Fruit fly (Drosophila melanogaster) whole organism, embryonic: ENCODE results near the gene AP-1mu.

Experiments used
- BEAF-32 ChIP-seq: fragments of 200-800 bp; sonication (Bioruptor generic); optimal IDR thresholded peaks from 3 replicates; lab custom pipeline; 2017; ENCODE audit warnings: missing biosample characterization, missing genetic modification characterization, mild to moderate bottlenecking, moderate library complexity, missing genetic modification reagents
- CG11398 ChIP-seq: fragments of 200-800 bp; sonication (Bioruptor generic); optimal IDR thresholded peaks from 2 replicates; lab custom pipeline; 2016; ENCODE audit warnings: missing biosample characterization, missing genetic modification characterization
- CG12659 ChIP-seq: fragments of 200-800 bp; sonication (Bioruptor generic); optimal IDR thresholded peaks from 3 replicates; lab custom pipeline; 2017; ENCODE audit warnings: mild to moderate bottlenecking, missing biosample characterization, missing genetic modification reagents, missing genetic modification characterization
- CG12769 ChIP-seq: fragments of 200-800 bp; sonication (Bioruptor generic); optimal IDR thresholded peaks from 2 replicates; lab custom pipeline; 2019; ENCODE audit warnings: missing biosample characterization, mild to moderate bottlenecking, missing genetic modification characterization, moderate library complexity
- CG14050 ChIP-seq: fragments of 200-800 bp; sonication (Bioruptor generic); IDR thresholded peaks from 3 replicates; pipeline ENCODE4 v1.3.6; 2022; ENCODE audit warnings: missing biosample characterization, missing genetic modification characterization
- CG15011 ChIP-seq: fragments of 200-800 bp; sonication (Bioruptor generic); optimal IDR thresholded peaks from 3 replicates; lab custom pipeline; 2018; ENCODE audit warnings: missing biosample characterization, mild to moderate bottlenecking, missing genetic modification characterization
- CG15479 ChIP-seq: fragments of 200-800 bp; sonication (Bioruptor generic); optimal IDR thresholded peaks from 3 replicates; lab custom pipeline; 2019; ENCODE audit warnings: missing biosample characterization, mild to moderate bottlenecking, missing genetic modification characterization, moderate library complexity
- CG17186 ChIP-seq: fragments of 200-800 bp; sonication (Bioruptor generic); optimal IDR thresholded peaks from 3 replicates; lab custom pipeline; 2017; ENCODE audit warnings: missing biosample characterization, missing genetic modification reagents, missing genetic modification characterization
- CG2202 ChIP-seq: fragments of 200-800 bp; sonication (Bioruptor generic); optimal IDR thresholded peaks from 2 replicates; lab custom pipeline; 2018; ENCODE audit warnings: missing biosample characterization, mild to moderate bottlenecking, missing genetic modification characterization
- CG3281 ChIP-seq: fragments of 200-800 bp; sonication (Bioruptor generic); optimal IDR thresholded peaks from 3 replicates; lab custom pipeline; 2017; ENCODE audit warnings: missing biosample characterization, mild to moderate bottlenecking, missing genetic modification characterization
- CG33557 ChIP-seq: fragments of 200-800 bp; sonication (Bioruptor generic); optimal IDR thresholded peaks from 2 replicates; lab custom pipeline; 2019; ENCODE audit warnings: missing biosample characterization, mild to moderate bottlenecking, missing genetic modification characterization, moderate library complexity
- CG3407 ChIP-seq: fragments of 200-800 bp; sonication (Bioruptor generic); optimal IDR thresholded peaks from 2 replicates; lab custom pipeline; 2018; ENCODE audit warnings: missing biosample characterization, mild to moderate bottlenecking, missing genetic modification characterization
- CG34224 ChIP-seq: fragments of 200-800 bp; sonication (Bioruptor generic); IDR thresholded peaks from 3 replicates; pipeline ENCODE4 v1.3.6; 2022; ENCODE audit warnings: missing biosample characterization, missing genetic modification characterization; ENCODE audit not compliant: partially characterized antibody
- CG4328 ChIP-seq: fragments of 200-800 bp; sonication (Bioruptor generic); optimal IDR thresholded peaks from 3 replicates; lab custom pipeline; 2017; ENCODE audit warnings: missing biosample characterization, missing genetic modification reagents, missing genetic modification characterization
- CG5180 ChIP-seq: fragments of 200-800 bp; sonication (Bioruptor generic); optimal IDR thresholded peaks from 3 replicates; lab custom pipeline; 2017; ENCODE audit warnings: missing biosample characterization, missing genetic modification characterization, mild to moderate bottlenecking, moderate library complexity, missing genetic modification reagents
- CG6654 ChIP-seq: fragments of 200-800 bp; sonication (Bioruptor generic); optimal IDR thresholded peaks from 2 replicates; lab custom pipeline; 2017; ENCODE audit warnings: missing biosample characterization, mild to moderate bottlenecking, missing genetic modification characterization
- CG7357 ChIP-seq: fragments of 200-800 bp; sonication (Bioruptor generic); IDR thresholded peaks from 3 replicates; pipeline ENCODE4 v1.3.6; 2022; ENCODE audit warnings: missing biosample characterization, missing genetic modification characterization
- CG7786 ChIP-seq: fragments of 200-800 bp; sonication (Bioruptor generic); optimal IDR thresholded peaks from 2 replicates; lab custom pipeline; 2016; ENCODE audit warnings: missing biosample characterization, missing genetic modification characterization
- CG8944 ChIP-seq: fragments of 200-800 bp; sonication (Bioruptor generic); optimal IDR thresholded peaks from 3 replicates; lab custom pipeline; 2016; ENCODE audit warnings: missing biosample characterization, missing genetic modification characterization
- CoRest ChIP-seq: fragments of 200-800 bp; sonication (Bioruptor generic); optimal IDR thresholded peaks from 3 replicates; lab custom pipeline; 2018; ENCODE audit warnings: missing biosample characterization, mild to moderate bottlenecking, missing genetic modification characterization, moderate library complexity
- Dek ChIP-seq: fragments of 200-800 bp; sonication (Bioruptor generic); optimal IDR thresholded peaks from 3 replicates; lab custom pipeline; 2019; ENCODE audit warnings: missing biosample characterization, mild to moderate bottlenecking, missing genetic modification characterization, moderate library complexity
- Hey ChIP-seq: fragments of 200-800 bp; sonication (Bioruptor generic); optimal IDR thresholded peaks from 3 replicates; lab custom pipeline; 2018; ENCODE audit warnings: missing biosample characterization, mild to moderate bottlenecking, missing genetic modification characterization
- Hmr ChIP-seq: fragments of 200-800 bp; sonication (Bioruptor generic); optimal IDR thresholded peaks from 3 replicates; lab custom pipeline; 2017; ENCODE audit warnings: mild to moderate bottlenecking, missing biosample characterization, missing genetic modification reagents, missing genetic modification characterization
- Mes4 ChIP-seq: fragments of 200-800 bp; sonication (Bioruptor generic); optimal IDR thresholded peaks from 2 replicates; lab custom pipeline; 2016; ENCODE audit warnings: missing biosample characterization, missing genetic modification characterization
- NC2β ChIP-seq: fragments of 200-800 bp; sonication (Bioruptor generic); optimal IDR thresholded peaks from 2 replicates; lab custom pipeline; 2016; ENCODE audit warnings: missing biosample characterization, missing genetic modification characterization
- Optix ChIP-seq: fragments of 200-800 bp; sonication (Bioruptor generic); IDR thresholded peaks from 3 replicates; pipeline ENCODE4 v1.3.6; 2022; ENCODE audit warnings: missing biosample characterization, missing genetic modification characterization
- Sox100B ChIP-seq: fragments of 200-800 bp; sonication (Bioruptor generic); optimal IDR thresholded peaks from 3 replicates; lab custom pipeline; 2018; ENCODE audit warnings: missing biosample characterization, mild to moderate bottlenecking, missing genetic modification characterization
- Stat92E ChIP-seq, 3 experiments: fragments of >200 bp in 2 of 3; fragments of 200-800 bp in 1 of 3; sonication (Bioruptor generic) in 1 of 3; optimal IDR thresholded peaks; 2 replicates each; lab custom pipeline; 2017 to 2019; ENCODE audit warnings: missing biosample characterization in 3 of 3, missing genetic modification characterization in 3 of 3, mild to moderate bottlenecking in 1 of 3, moderate library complexity in 1 of 3
- ara ChIP-seq: fragments of 200-800 bp; sonication (Bioruptor generic); IDR thresholded peaks from 2 replicates; pipeline ENCODE4 v1.3.6; 2022; ENCODE audit warnings: missing biosample characterization, missing genetic modification characterization
- ase ChIP-seq: fragments of 200-800 bp; sonication (Bioruptor generic); IDR thresholded peaks from 3 replicates; pipeline ENCODE4 v1.3.6; 2022; ENCODE audit warnings: missing biosample characterization, missing genetic modification characterization
- ato ChIP-seq: fragments of 200-800 bp; sonication (Bioruptor generic); IDR thresholded peaks from 2 replicates; pipeline ENCODE4 v1.3.6; 2022; ENCODE audit warnings: missing biosample characterization, missing genetic modification characterization; ENCODE audit not compliant: partially characterized antibody
- az2 ChIP-seq: fragments of 200-800 bp; sonication (Bioruptor generic); optimal IDR thresholded peaks from 3 replicates; lab custom pipeline; 2016; ENCODE audit warnings: missing biosample characterization, missing genetic modification characterization
- caup ChIP-seq: fragments of 200-800 bp; sonication (Bioruptor generic); optimal IDR thresholded peaks from 3 replicates; lab custom pipeline; 2017; ENCODE audit warnings: missing biosample characterization, mild to moderate bottlenecking, missing genetic modification characterization, moderate library complexity; ENCODE audit not compliant: severe bottlenecking
- ci ChIP-seq: fragments of 200-800 bp; sonication (Bioruptor generic); IDR thresholded peaks from 3 replicates; pipeline ENCODE4 v1.3.6; 2022; ENCODE audit warnings: missing biosample characterization, missing genetic modification characterization
- corto ChIP-seq: fragments of 200-800 bp; sonication (Bioruptor generic); optimal IDR thresholded peaks from 2 replicates; lab custom pipeline; 2016; ENCODE audit warnings: missing biosample characterization, mild to moderate bottlenecking, missing genetic modification characterization, moderate library complexity
- gro ChIP-seq: fragments of 200-800 bp; sonication (Bioruptor generic); optimal IDR thresholded peaks from 2 replicates; lab custom pipeline; 2016; ENCODE audit warnings: missing biosample characterization, missing genetic modification characterization
- ham ChIP-seq: fragments of 200-800 bp; sonication (Bioruptor generic); IDR thresholded peaks from 2 replicates; pipeline ENCODE4 v1.3.6; 2022; ENCODE audit warnings: missing biosample characterization, missing genetic modification characterization
- jumu ChIP-seq: fragments of 200-800 bp; sonication (Bioruptor generic); optimal IDR thresholded peaks from 3 replicates; lab custom pipeline; 2016; ENCODE audit warnings: missing biosample characterization, missing genetic modification characterization
- nau ChIP-seq: fragments of 200-800 bp; sonication (Bioruptor generic); optimal IDR thresholded peaks from 3 replicates; lab custom pipeline; 2017; ENCODE audit warnings: missing biosample characterization, mild to moderate bottlenecking, missing genetic modification characterization, missing genetic modification reagents
- p53 ChIP-seq: fragments of 200-800 bp; sonication (Bioruptor generic); optimal IDR thresholded peaks from 2 replicates; lab custom pipeline; 2016; ENCODE audit warnings: missing biosample characterization, missing genetic modification characterization
- pita ChIP-seq: fragments of 200-800 bp; sonication (Bioruptor generic); optimal IDR thresholded peaks from 2 replicates; lab custom pipeline; 2017; ENCODE audit warnings: missing biosample characterization, mild to moderate bottlenecking, missing genetic modification characterization
- scrt ChIP-seq: fragments of 200-800 bp; sonication (Bioruptor generic); optimal IDR thresholded peaks from 2 replicates; lab custom pipeline; 2018; ENCODE audit warnings: missing biosample characterization, mild to moderate bottlenecking, missing genetic modification characterization, moderate library complexity
- shn ChIP-seq: fragments of 200-800 bp; sonication (Bioruptor generic); optimal IDR thresholded peaks from 3 replicates; lab custom pipeline; 2016; ENCODE audit warnings: missing biosample characterization, missing genetic modification characterization
- sqz ChIP-seq: fragments of 200-800 bp; sonication (Bioruptor generic); optimal IDR thresholded peaks from 3 replicates; lab custom pipeline; 2018; ENCODE audit warnings: missing biosample characterization, mild to moderate bottlenecking, missing genetic modification characterization
- tna ChIP-seq: fragments of 200-800 bp; sonication (Bioruptor generic); IDR thresholded peaks from 2 replicates; pipeline ENCODE4 v1.3.6; 2022; ENCODE audit warnings: missing biosample characterization, missing genetic modification characterization; ENCODE audit not compliant: partially characterized antibody
- unpg ChIP-seq: fragments of 200-800 bp; sonication (Bioruptor generic); optimal IDR thresholded peaks from 3 replicates; lab custom pipeline; 2018; ENCODE audit warnings: missing biosample characterization, mild to moderate bottlenecking, missing genetic modification characterization, moderate library complexity
- vfl ChIP-seq: fragments of 200-800 bp; sonication (Bioruptor generic); optimal IDR thresholded peaks from 2 replicates; lab custom pipeline; 2016; ENCODE audit warnings: missing biosample characterization, missing genetic modification characterization

The AP-1mu gene

DNA sequence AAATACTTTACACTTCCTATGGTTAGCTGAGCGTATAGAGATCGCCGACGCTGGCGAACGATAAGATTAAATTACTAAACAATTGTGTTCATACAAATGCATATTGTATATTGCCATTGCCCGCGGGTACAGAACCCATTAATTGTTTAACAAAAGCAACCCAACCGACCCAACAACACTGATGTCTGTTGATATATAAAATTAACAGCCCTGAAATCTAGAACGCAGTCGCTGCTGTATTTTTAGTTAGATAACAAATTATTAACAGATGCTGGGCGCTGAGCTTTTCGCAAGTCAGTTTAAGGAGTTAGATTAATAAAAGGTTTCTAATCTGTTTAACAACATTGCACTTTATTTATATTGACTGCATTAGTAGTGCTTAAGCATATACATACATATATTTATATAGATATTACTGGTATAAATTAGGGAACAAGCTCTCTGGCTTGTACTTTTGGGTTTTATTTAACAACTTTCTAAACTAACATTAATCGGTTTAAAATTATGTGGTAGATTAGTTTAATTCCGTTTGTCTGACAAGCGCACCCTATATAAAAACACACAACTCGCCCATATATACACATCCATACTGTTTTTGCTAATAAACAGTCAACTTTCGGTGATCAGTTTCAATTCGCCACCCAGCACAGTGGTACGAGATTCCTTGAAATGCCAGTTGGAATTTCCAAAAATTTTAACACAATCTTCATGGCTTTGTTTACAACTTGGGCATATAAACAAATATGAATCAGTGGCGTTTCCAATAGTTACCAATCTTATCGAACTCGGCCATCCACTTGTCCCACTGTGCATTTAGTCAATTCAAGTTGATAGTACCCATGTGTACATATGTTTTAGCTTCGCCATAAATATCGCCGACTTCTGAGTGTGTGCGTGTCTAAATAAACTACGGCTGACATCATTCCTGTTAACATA, 31.1 kb downstream of the AP-1mu start (continued):
- peak; percentile 86 for TF ChIP-seq vfl (GFP tag; lab: Kevin White, UChicago)
- TF ChIP-seq Optix = peak; percentile 74
- no peak for TF ChIP-seq pita (GFP tag; lab: Kevin White, UChicago)
- no peak for TF ChIP-seq CG33557 (GFP tag; lab: Kevin White, UChicago)
- peak; percentile 94 for TF ChIP-seq CG12769 (tag; lab: Kevin White, UChicago)
- TF ChIP-seq az2 (GFP tag; lab: Kevin White, UChicago) = peak; percentile 74
- peak; percentile 94 for TF ChIP-seq caup (GFP tag; lab: Kevin White, UChicago)
- TF ChIP-seq CG4328 (GFP tag; lab: Kevin White, UChicago) = peak; percentile 76
- peak; percentile 66 for TF ChIP-seq Hey (tag; lab: Kevin White, UChicago)
- peak; percentile 67 for TF ChIP-seq CG11398 (GFP tag; lab: Kevin White, UChicago)
- peak; percentile 87 for TF ChIP-seq scrt (GFP tag; lab: Kevin White, UChicago)
- peak; percentile 87 for TF ChIP-seq CG7786
- no peak for TF ChIP-seq CoRest (tag; lab: Kevin White, UChicago)
- TF ChIP-seq CG12659 (GFP tag; lab: Kevin White, UChicago) = peak; percentile 79
- peak; percentile 85 for TF ChIP-seq ase
- peak; percentile 16 for TF ChIP-seq CG2202
- peak; percentile 83 for TF ChIP-seq shn (GFP tag; lab: Kevin White, UChicago)
- peak; percentile 85 for TF ChIP-seq CG15011 (GFP tag; lab: Kevin White, UChicago)
- TF ChIP-seq ato (GFP tag; lab: Robert Waterston, UW) = no peak
- no peak for TF ChIP-seq CG15479 (GFP tag; lab: Kevin White, UChicago)
- peak; percentile 70 for TF ChIP-seq CG8944 (GFP tag; lab: Kevin White, UChicago)
- no peak for TF ChIP-seq BEAF-32 (GFP tag; lab: Kevin White, UChicago)
- no peak for TF ChIP-seq CG3407 (GFP tag; lab: Kevin White, UChicago)
- TF ChIP-seq CG3281 (GFP tag; lab: Kevin White, UChicago) = peak; percentile 96
- peak; percentile 74 for TF ChIP-seq CG6654 (GFP tag; lab: Kevin White, UChicago)
- peak; percentile 56 for TF ChIP-seq CG14050 (GFP tag; lab: Robert Waterston, UW)
- peak; percentile 92 for TF ChIP-seq unpg (GFP tag; lab: Kevin White, UChicago)
- TF ChIP-seq Hmr (GFP tag; lab: Kevin White, UChicago) = peak; percentile 95
- TF ChIP-seq Sox100B = peak; percentile 69
- peak; percentile 88 for TF ChIP-seq ci (GFP tag; lab: Robert Waterston, UW)
- no peak for TF ChIP-seq nau
- peak; percentile 73; the same call in 2 of the 3 replicates for TF ChIP-seq CG7357 (GFP tag; lab: Robert Waterston, UW)
- TF ChIP-seq tna (GFP tag; lab: Robert Waterston, UW) = peak; percentile 30; the same call in 1 of the 2 replicates
- peak; percentile 90 for TF ChIP-seq jumu (GFP tag; lab: Kevin White, UChicago)
- TF ChIP-seq ara (GFP tag; lab: Robert Waterston, UW) = peak; percentile 74
- peak; percentile 68; the same call in 1 of the 2 replicates for TF ChIP-seq ham
- TF ChIP-seq CG5180 (GFP tag; lab: Kevin White, UChicago) = peak; percentile 52
- TF ChIP-seq CG17186 = peak; percentile 20
- TF ChIP-seq CG34224 (GFP tag; lab: Robert Waterston, UW) = no peak
- peak; percentile 96 for TF ChIP-seq corto
- no peak for TF ChIP-seq Stat92E (GFP tag; optimal IDR thresholded peaks at IDR 0.05; lab: Kevin White, UChicago)
- peak; percentile 55 for TF ChIP-seq Mes4
- TF ChIP-seq gro (GFP tag; lab: Kevin White, UChicago) = peak; percentile 98
- peak; percentile 86 for TF ChIP-seq p53
- peak; percentile 84 for TF ChIP-seq NC2β (GFP tag; lab: Kevin White, UChicago)
- no peak for TF ChIP-seq sqz
- peak; percentile 83 for TF ChIP-seq Dek (tag; lab: Kevin White, UChicago)
